Worm (Caenorhabditis elegans) whole organism, L2 larva: ENCODE results near the gene sri-38.

Experiments used
- F13H6.1 ChIP-seq: sonication (generic microtip); optimal IDR thresholded peaks from 2 replicates; lab custom pipeline; 2016; ENCODE audit warnings: missing genetic modification characterization, missing compliant biosample characterization
- alr-1 ChIP-seq: fragments of 150-350 bp; optimal IDR thresholded peaks from 2 replicates; lab custom pipeline; 2014; ENCODE audit warnings: missing biosample characterization, missing genetic modification characterization
- blmp-1 ChIP-seq: sonication (generic microtip); optimal IDR thresholded peaks from 2 replicates; lab custom pipeline; 2017; ENCODE audit warnings: missing genetic modification characterization, mild to moderate bottlenecking, missing compliant biosample characterization, antibody characterized with exemption, moderate library complexity; ENCODE audit not compliant: insufficient read depth
- ceh-16 ChIP-seq: fragments of 150-350 bp; optimal IDR thresholded peaks from 2 replicates; lab custom pipeline; 2014; ENCODE audit warnings: missing biosample characterization, missing genetic modification characterization
- crh-2 ChIP-seq: sonication (generic microtip); optimal IDR thresholded peaks from 2 replicates; lab custom pipeline; 2017; ENCODE audit warnings: missing biosample characterization, missing genetic modification characterization
- dmd-4 ChIP-seq: sonication (generic microtip); optimal IDR thresholded peaks from 2 replicates; lab custom pipeline; 2017; ENCODE audit warnings: missing biosample characterization, missing genetic modification characterization
- egl-27 ChIP-seq: sonication (generic microtip); optimal IDR thresholded peaks from 3 replicates; lab custom pipeline; 2017; ENCODE audit warnings: missing biosample characterization, missing genetic modification reagents, missing genetic modification characterization
- elt-1 ChIP-seq: fragments of 150-350 bp; optimal IDR thresholded peaks from 2 replicates; lab custom pipeline; 2014; ENCODE audit warnings: missing biosample characterization, missing genetic modification characterization
- fos-1 ChIP-seq: fragments of 150-350 bp; optimal IDR thresholded peaks from 2 replicates; lab custom pipeline; 2014; ENCODE audit warnings: missing biosample characterization, missing genetic modification characterization
- mab-5 ChIP-seq: fragments of 150-350 bp; optimal IDR thresholded peaks from 2 replicates; lab custom pipeline; 2014; ENCODE audit warnings: missing biosample characterization, missing genetic modification characterization
- mbf-1 ChIP-seq: sonication (generic microtip); optimal IDR thresholded peaks from 2 replicates; lab custom pipeline; 2017; ENCODE audit warnings: missing biosample characterization, missing genetic modification characterization
- nhr-12 ChIP-seq: fragments of 150-350 bp; optimal IDR thresholded peaks from 2 replicates; lab custom pipeline; 2014; ENCODE audit warnings: missing biosample characterization, missing genetic modification characterization
- nhr-25 ChIP-seq: fragments of 150-350 bp; sonication (generic microtip); optimal IDR thresholded peaks from 3 replicates; lab custom pipeline; 2014; ENCODE audit warnings: missing biosample characterization, missing genetic modification characterization
- sem-4 ChIP-seq: fragments of 150-350 bp; optimal IDR thresholded peaks from 2 replicates; lab custom pipeline; 2014; ENCODE audit warnings: missing biosample characterization, missing genetic modification reagents, missing genetic modification characterization
- sma-3 ChIP-seq: sonication (generic microtip); optimal IDR thresholded peaks from 2 replicates; lab custom pipeline; 2016; ENCODE audit warnings: missing genetic modification reagents, missing genetic modification characterization, missing compliant biosample characterization
- snpc-4 ChIP-seq: fragments of 150-350 bp; optimal IDR thresholded peaks from 2 replicates; lab custom pipeline; 2014; ENCODE audit warnings: missing biosample characterization, missing genetic modification characterization
- ztf-1 ChIP-seq: fragments of 200-800 bp; sonication (Bioruptor generic); conservative IDR thresholded peaks from 2 replicates; pipeline ENCODE4 v1.3.6; 2022; ENCODE audit warnings: missing genetic modification characterization, missing compliant biosample characterization

Gene sri-38

ce11 chrII:2649539-2649938 lies 38.9 kb downstream of the sri-38 start, which contains the start of the genes F22E5.13 and F22E5.6:
F22E5.13 (minus strand) TSS chrII:2649639.
F22E5.6 (plus strand) TSS chrII:2649835.
- no peak for TF ChIP-seq crh-2 (tag; lab: Kevin White, UChicago)
- no peak for TF ChIP-seq fos-1 (tag; lab: Kevin White, UChicago)
- TF ChIP-seq elt-1, result no peak
- no peak for TF ChIP-seq ceh-16
- no peak for TF ChIP-seq mab-5 (tag; lab: Kevin White, UChicago)
- no peak for TF ChIP-seq blmp-1 (tag; lab: Kevin White, UChicago)
- TF ChIP-seq alr-1 (tag; lab: Kevin White, UChicago), result no peak
- no peak for TF ChIP-seq sma-3 (GFP tag; lab: Kevin White, UChicago)
- no peak for TF ChIP-seq ztf-1 (GFP tag; lab: Robert Waterston, UW)
- TF ChIP-seq F13H6.1 (tag; lab: Kevin White, UChicago), result no peak
- no peak for TF ChIP-seq snpc-4 (tag; lab: Kevin White, UChicago)
- TF ChIP-seq egl-27, result no peak
- TF ChIP-seq mbf-1 (tag; lab: Kevin White, UChicago), result no peak

ce11 chrII:2656606-2657005 lies 45.9 kb downstream of the sri-38 start, which contains the start of gene sri-47:
sri-47 (plus strand) TSS chrII:2656906.
- TF ChIP-seq nhr-25 (no peak), sem-4 (tag; lab: Kevin White, UChicago) (no peak)

ce11 chrII:2659364-2659763 lies 48.7 kb downstream of the sri-38 start, which contains the start of gene gcy-21:
gcy-21 (plus strand) TSS chrII:2659664.
- TF ChIP-seq dmd-4 (no peak), crh-2 (tag; lab: Kevin White, UChicago) (no peak), nhr-12 (no peak), elt-1 (no peak), ceh-16 (no peak), F13H6.1 (tag; lab: Kevin White, UChicago) (no peak), alr-1 (tag; lab: Kevin White, UChicago) (no peak)
- TF ChIP-seq, all 48 proteins: peak for 0
